Worm (Caenorhabditis elegans): ENCODE data around the gene xpo-3.

- TF ChIP-seq flt-1 (GFP tag; IDR thresholded peaks at IDR 0.05) (no peak), ztf-29 (GFP tag; IDR thresholded peaks at IDR 0.05) (no peak), ref-1 (GFP tag; conservative IDR thresholded peaks at IDR 0.05) (no peak), med-1 (GFP tag; optimal IDR thresholded peaks at IDR 0.05; ENCODE audit: insufficient read depth) (no peak)
Observed at ce11 chrIV:7881726-7882125, 42.1 kb downstream of the xpo-3 start, which contains the start of gene atic-1.

All from whole organism, midembryonic.